Fruit fly (Drosophila melanogaster) Kc167 (cell line): ENCODE results near the gene CG14853.

Experiments used
- insv ChIP-seq: fragments of >200 bp; optimal IDR thresholded peaks from 3 replicates; lab custom pipeline; 2018; ENCODE audit warnings: missing external identifiers
- ttk ChIP-seq: sonication (Bioruptor generic); optimal IDR thresholded peaks from 2 replicates; lab custom pipeline; 2017; ENCODE audit warnings: missing external identifiers

DNA sequence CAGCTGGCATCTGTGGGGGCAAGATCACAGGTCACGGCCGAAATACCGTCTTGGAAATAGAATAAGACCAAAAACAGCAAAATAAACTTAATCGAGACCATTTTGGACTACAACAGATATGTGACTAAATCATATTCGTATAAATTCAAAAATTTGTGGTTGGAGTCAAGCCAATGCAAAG lies 33.0 kb upstream of the CG14853 start, which contains the start of gene CG44094:
- no peak for TF ChIP-seq insv (lab: Kevin White, UChicago)
- TF ChIP-seq ttk (lab: Kevin White, UChicago) = no peak
